Worm (Caenorhabditis elegans) whole organism, mixed stage, embryonic: Measurements from ENCODE around the gene T12C9.7.

ENCODE experiments used
- M03D4.4 ChIP-seq: sonication (generic microtip); optimal IDR thresholded peaks from 2 replicates; lab custom pipeline; 2017; ENCODE audit warnings: mild to moderate bottlenecking, missing genetic modification characterization, missing compliant biosample characterization
- bed-3 ChIP-seq: fragments of 200-800 bp; sonication (Bioruptor generic); optimal IDR thresholded peaks from 3 replicates; lab custom pipeline; 2018; ENCODE audit warnings: mild to moderate bottlenecking, missing genetic modification characterization, moderate library complexity, missing compliant biosample characterization
- blmp-1 ChIP-seq: fragments of 150-350 bp; optimal IDR thresholded peaks from 2 replicates; lab custom pipeline; 2014; ENCODE audit warnings: missing biosample characterization, missing genetic modification characterization
- ceh-39 ChIP-seq: fragments of 150-350 bp; optimal IDR thresholded peaks from 2 replicates; lab custom pipeline; 2014; ENCODE audit warnings: missing biosample characterization, missing genetic modification characterization
- ceh-83 ChIP-seq: fragments of 200-800 bp; sonication (Bioruptor generic); optimal IDR thresholded peaks from 2 replicates; lab custom pipeline; 2018; ENCODE audit warnings: mild to moderate bottlenecking, missing genetic modification characterization, missing compliant biosample characterization
- ces-1 ChIP-seq: fragments of 150-350 bp; optimal IDR thresholded peaks from 2 replicates; lab custom pipeline; 2014; ENCODE audit warnings: missing biosample characterization, missing genetic modification reagents, missing genetic modification characterization
- cnd-1 ChIP-seq: fragments of 200-800 bp; sonication (Bioruptor generic); optimal IDR thresholded peaks from 2 replicates; lab custom pipeline; 2018; ENCODE audit warnings: mild to moderate bottlenecking, missing genetic modification characterization, missing compliant biosample characterization
- drap-1 ChIP-seq: fragments of 200-800 bp; sonication (Bioruptor generic); optimal IDR thresholded peaks from 3 replicates; lab custom pipeline; 2018; ENCODE audit warnings: mild to moderate bottlenecking, missing genetic modification characterization, missing compliant biosample characterization
- elt-1 ChIP-seq: sonication (generic microtip); optimal IDR thresholded peaks from 2 replicates; lab custom pipeline; 2017; ENCODE audit warnings: missing genetic modification characterization, mild to moderate bottlenecking, missing compliant biosample characterization, antibody characterized with exemption, moderate library complexity, borderline replicate concordance; ENCODE audit not compliant: insufficient read depth
- elt-3 ChIP-seq: fragments of 150-350 bp; optimal IDR thresholded peaks from 2 replicates; lab custom pipeline; 2014; ENCODE audit warnings: missing biosample characterization, missing genetic modification characterization
- flh-1 ChIP-seq: fragments of 200-800 bp; sonication (Bioruptor generic); optimal IDR thresholded peaks from 2 replicates; lab custom pipeline; 2018; ENCODE audit warnings: mild to moderate bottlenecking, missing genetic modification characterization, moderate library complexity, missing compliant biosample characterization
- ham-2 ChIP-seq: fragments of 200-800 bp; sonication (Bioruptor generic); optimal IDR thresholded peaks from 2 replicates; lab custom pipeline; 2018; ENCODE audit warnings: mild to moderate bottlenecking, missing genetic modification characterization, missing compliant biosample characterization
- hlh-1 ChIP-seq: fragments of 150-350 bp; optimal IDR thresholded peaks from 2 replicates; lab custom pipeline; 2014; ENCODE audit warnings: missing biosample characterization, missing genetic modification reagents, missing genetic modification characterization
- lin-13 ChIP-seq: fragments of 150-350 bp; optimal IDR thresholded peaks from 2 replicates; lab custom pipeline; 2014; ENCODE audit warnings: missing biosample characterization, missing genetic modification characterization
- lin-32 ChIP-seq: fragments of 200-800 bp; sonication (Bioruptor generic); optimal IDR thresholded peaks from 2 replicates; lab custom pipeline; 2018; ENCODE audit warnings: mild to moderate bottlenecking, missing genetic modification characterization, missing compliant biosample characterization
- lsy-2 ChIP-seq: fragments of 150-350 bp; optimal IDR thresholded peaks from 2 replicates; lab custom pipeline; 2014; ENCODE audit warnings: missing biosample characterization, missing genetic modification characterization
- mab-5 ChIP-seq: fragments of 150-350 bp; optimal IDR thresholded peaks from 2 replicates; lab custom pipeline; 2014; ENCODE audit warnings: missing biosample characterization, missing genetic modification characterization
- mep-1 ChIP-seq: fragments of 150-350 bp; optimal IDR thresholded peaks from 2 replicates; lab custom pipeline; 2017; ENCODE audit warnings: missing biosample characterization, missing genetic modification reagents, missing genetic modification characterization, inconsistent platforms
- mls-2 ChIP-seq: sonication (generic microtip); optimal IDR thresholded peaks from 2 replicates; lab custom pipeline; 2016; ENCODE audit warnings: mild to moderate bottlenecking, missing genetic modification characterization, moderate library complexity, missing compliant biosample characterization
- nhr-12 ChIP-seq: fragments of 150-350 bp; optimal IDR thresholded peaks from 2 replicates; lab custom pipeline; 2014; ENCODE audit warnings: missing biosample characterization, missing genetic modification characterization
- nhr-2 ChIP-seq: fragments of 150-350 bp; optimal IDR thresholded peaks from 2 replicates; lab custom pipeline; 2014; ENCODE audit warnings: missing biosample characterization, missing genetic modification characterization
- nhr-237 ChIP-seq: fragments of 150-350 bp; optimal IDR thresholded peaks from 2 replicates; lab custom pipeline; 2014; ENCODE audit warnings: missing biosample characterization, missing genetic modification characterization
- nhr-28 ChIP-seq: fragments of 150-350 bp; optimal IDR thresholded peaks from 2 replicates; lab custom pipeline; 2014; ENCODE audit warnings: missing biosample characterization, missing genetic modification characterization
- nhr-76 ChIP-seq: sonication (generic microtip); optimal IDR thresholded peaks from 2 replicates; lab custom pipeline; 2017; ENCODE audit warnings: missing biosample characterization, missing genetic modification characterization
- sem-2 ChIP-seq: fragments of 200-800 bp; sonication (Bioruptor generic); optimal IDR thresholded peaks from 2 replicates; lab custom pipeline; 2018; ENCODE audit warnings: mild to moderate bottlenecking, missing genetic modification characterization, missing compliant biosample characterization
- snpc-4 ChIP-seq: fragments of 150-350 bp; optimal IDR thresholded peaks from 2 replicates; lab custom pipeline; 2014; ENCODE audit warnings: missing biosample characterization, missing genetic modification characterization
- tbx-8 ChIP-seq: fragments of 200-800 bp; sonication (Bioruptor generic); optimal IDR thresholded peaks from 2 replicates; lab custom pipeline; 2018; ENCODE audit warnings: mild to moderate bottlenecking, missing genetic modification characterization, moderate library complexity, missing compliant biosample characterization
- unc-120 ChIP-seq: sonication (generic microtip); optimal IDR thresholded peaks from 2 replicates; lab custom pipeline; 2017; ENCODE audit warnings: missing genetic modification characterization, missing compliant biosample characterization; ENCODE audit not compliant: poor library complexity, severe bottlenecking
- unc-62 ChIP-seq: fragments of 150-350 bp; optimal IDR thresholded peaks from 2 replicates; lab custom pipeline; 2014; ENCODE audit warnings: missing biosample characterization, missing genetic modification reagents, missing genetic modification characterization
- zip-8 ChIP-seq: fragments of 150-350 bp; optimal IDR thresholded peaks from 2 replicates; lab custom pipeline; 2014; ENCODE audit warnings: missing biosample characterization, missing genetic modification characterization
- ztf-11 ChIP-seq: fragments of 150-350 bp; optimal IDR thresholded peaks from 2 replicates; lab custom pipeline; 2014; ENCODE audit warnings: missing biosample characterization, missing genetic modification characterization

T12C9.7 gene

DNA sequence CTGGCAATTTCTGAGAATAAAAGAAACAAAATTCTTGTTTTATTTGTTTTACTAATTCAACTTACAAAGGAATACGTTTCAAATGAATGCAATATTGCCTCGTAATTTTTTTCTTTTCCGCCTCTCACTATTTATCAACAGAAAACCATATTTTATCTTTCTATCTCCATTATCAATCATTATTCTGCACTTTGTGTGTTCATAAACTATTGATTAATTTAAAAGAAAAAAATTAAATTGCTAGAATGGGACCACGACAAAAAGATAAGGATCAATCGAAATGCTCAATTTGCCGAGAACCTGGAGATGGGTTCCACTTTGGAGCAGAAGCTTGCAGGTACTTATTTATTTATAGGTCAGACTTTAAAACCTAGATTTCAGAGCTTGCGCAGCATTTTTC is 25.6 kb downstream of the T12C9.7 start, which contains the start of gene nhr-273:
nhr-273 (plus strand) TSS at position 167 of the 400 bp plus-strand sequence.
- TF ChIP-seq nhr-237 (tag; lab: Kevin White, UChicago): no peak
- no peak for TF ChIP-seq unc-62 (GFP tag; lab: Kevin White, UChicago)
- no peak for TF ChIP-seq nhr-2
- TF ChIP-seq unc-120 (tag; lab: Kevin White, UChicago): no peak
- TF ChIP-seq flh-1 (GFP tag; lab: Kevin White, UChicago): no peak
- TF ChIP-seq ces-1 (GFP tag; lab: Kevin White, UChicago): no peak
- TF ChIP-seq elt-3 (tag; lab: Kevin White, UChicago): no peak
- TF ChIP-seq sem-2 (GFP tag; lab: Kevin White, UChicago): no peak
- no peak for TF ChIP-seq lin-13 (tag; lab: Kevin White, UChicago)
- TF ChIP-seq blmp-1 (tag; lab: Kevin White, UChicago): no peak
- no peak for TF ChIP-seq snpc-4 (tag; lab: Kevin White, UChicago)
- no peak for TF ChIP-seq mep-1 (tag; lab: Kevin White, UChicago)
- TF ChIP-seq ham-2 (GFP tag; lab: Kevin White, UChicago): no peak
- TF ChIP-seq lsy-2 (tag; lab: Kevin White, UChicago): no peak
- no peak for TF ChIP-seq ceh-83 (GFP tag; lab: Kevin White, UChicago)

DNA sequence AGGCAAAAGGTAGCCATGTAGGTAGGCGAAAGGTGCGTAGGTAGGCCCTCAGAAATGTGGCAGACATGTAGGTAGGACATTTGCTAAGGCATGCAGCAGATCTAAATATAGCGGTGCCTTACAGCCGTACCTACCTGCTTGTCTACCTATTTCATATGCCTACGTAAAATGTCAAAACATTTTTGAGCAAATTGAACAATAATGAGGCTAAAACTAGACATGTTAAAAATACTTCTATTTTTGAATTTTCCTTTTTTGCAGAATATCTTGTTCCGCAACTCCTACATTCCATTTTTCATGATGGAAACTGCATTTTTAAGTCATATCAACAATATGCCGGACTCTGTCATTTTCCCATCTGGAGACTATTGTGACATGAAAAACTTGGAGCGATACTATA is 26.5 kb downstream of the T12C9.7 start:
- no peak for TF ChIP-seq ztf-11 (tag; lab: Kevin White, UChicago)
- TF ChIP-seq hlh-1: no peak
- TF ChIP-seq lin-32 (GFP tag; lab: Kevin White, UChicago): no peak
- TF ChIP-seq nhr-76 (tag; lab: Kevin White, UChicago): no peak
- TF ChIP-seq zip-8 (tag; lab: Kevin White, UChicago): no peak
- TF ChIP-seq mep-1 (tag; lab: Kevin White, UChicago): no peak
- no peak for TF ChIP-seq tbx-8 (GFP tag; lab: Kevin White, UChicago)
- TF ChIP-seq mls-2: no peak
- no peak for TF ChIP-seq lin-13 (tag; lab: Kevin White, UChicago)
- TF ChIP-seq mab-5 (tag; lab: Kevin White, UChicago): no peak
- TF ChIP-seq nhr-237 (tag; lab: Kevin White, UChicago): no peak
- no peak for TF ChIP-seq drap-1
- TF ChIP-seq, all 35 proteins: peak for 0

DNA sequence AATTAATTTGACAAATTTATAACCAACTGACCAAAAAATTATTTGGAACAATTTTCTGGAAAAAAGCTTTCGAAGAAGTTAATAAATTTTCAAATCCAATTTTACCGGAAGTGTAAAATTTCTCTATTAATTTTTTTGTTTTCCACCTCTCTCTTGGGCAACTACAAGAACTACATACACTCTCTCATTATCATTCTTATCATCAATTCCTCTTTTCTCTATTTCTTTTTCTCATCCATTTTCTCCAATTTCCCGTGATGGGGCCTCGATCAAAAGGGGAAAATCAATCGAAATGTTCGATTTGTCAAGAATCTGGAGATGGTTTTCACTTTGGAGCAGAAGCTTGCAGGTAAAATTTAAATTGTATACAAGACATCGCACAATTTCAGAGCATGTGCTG is 27.6 kb downstream of the T12C9.7 start, which contains the start of gene nhr-109:
nhr-109 (plus strand) TSS at position 222 of the 400 bp plus-strand sequence.
- no peak for TF ChIP-seq M03D4.4 (tag; lab: Kevin White, UChicago)
- no peak for TF ChIP-seq ztf-11 (tag; lab: Kevin White, UChicago)
- no peak for TF ChIP-seq ceh-39 (tag; lab: Kevin White, UChicago)
- TF ChIP-seq, all 35 proteins: peak for 0

DNA sequence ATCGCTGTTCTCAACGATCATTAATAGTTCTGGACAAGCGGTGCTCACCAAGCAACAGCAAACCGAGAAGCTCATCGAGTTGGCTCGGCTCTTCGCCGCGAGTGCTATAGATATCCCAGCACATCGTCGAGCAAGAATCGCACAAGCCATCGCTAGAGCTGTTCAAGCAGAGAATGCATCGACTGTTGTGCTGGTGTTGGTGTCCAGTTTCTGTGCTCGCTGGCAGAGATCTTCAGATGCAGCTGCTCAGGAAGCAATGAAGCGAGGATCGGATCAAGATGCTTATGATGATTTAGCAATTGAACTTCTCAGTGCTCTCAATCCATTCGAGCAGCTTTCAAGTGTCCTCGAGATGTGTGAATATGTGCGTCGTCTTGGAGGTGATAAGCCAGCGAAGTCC is 32.6 kb downstream of the T12C9.7 start:
- no peak for TF ChIP-seq flh-1 (GFP tag; lab: Kevin White, UChicago)
- TF ChIP-seq ceh-83 (GFP tag; lab: Kevin White, UChicago): no peak
- no peak for TF ChIP-seq unc-120 (tag; lab: Kevin White, UChicago)
- no peak for TF ChIP-seq M03D4.4 (tag; lab: Kevin White, UChicago)
- TF ChIP-seq elt-1: no peak
- TF ChIP-seq sem-2 (GFP tag; lab: Kevin White, UChicago): no peak
- no peak for TF ChIP-seq blmp-1 (tag; lab: Kevin White, UChicago)

DNA sequence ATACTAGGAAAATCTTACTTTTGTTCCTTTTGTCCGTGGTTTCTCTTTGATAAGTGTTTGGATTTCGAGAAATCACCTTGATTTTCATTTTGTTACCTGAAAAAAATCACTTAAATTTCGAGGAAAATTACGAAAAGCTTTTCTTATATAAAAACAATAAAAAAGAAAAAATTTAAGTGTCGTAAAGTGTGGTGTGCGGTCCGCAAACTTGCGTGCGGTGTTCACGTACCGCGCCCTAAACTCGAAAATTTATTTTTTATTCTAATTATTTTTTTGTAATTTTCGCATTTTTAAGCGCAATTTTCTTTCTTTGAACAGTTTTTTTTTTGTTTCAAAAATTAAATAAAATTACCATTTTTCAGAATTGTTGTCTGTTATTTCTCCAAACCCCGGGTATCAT is 35.9 kb downstream of the T12C9.7 start, which contains the start of the genes dcaf-13 and toe-1:
dcaf-13 (minus strand) TSS at position 96 of the 400 bp plus-strand sequence.
toe-1 (plus strand) TSS at position 361 of the 400 bp plus-strand sequence.
- no peak for TF ChIP-seq bed-3 (GFP tag; lab: Kevin White, UChicago)
- no peak for TF ChIP-seq hlh-1
- TF ChIP-seq ces-1 (GFP tag; lab: Kevin White, UChicago): peak; percentile 54

DNA sequence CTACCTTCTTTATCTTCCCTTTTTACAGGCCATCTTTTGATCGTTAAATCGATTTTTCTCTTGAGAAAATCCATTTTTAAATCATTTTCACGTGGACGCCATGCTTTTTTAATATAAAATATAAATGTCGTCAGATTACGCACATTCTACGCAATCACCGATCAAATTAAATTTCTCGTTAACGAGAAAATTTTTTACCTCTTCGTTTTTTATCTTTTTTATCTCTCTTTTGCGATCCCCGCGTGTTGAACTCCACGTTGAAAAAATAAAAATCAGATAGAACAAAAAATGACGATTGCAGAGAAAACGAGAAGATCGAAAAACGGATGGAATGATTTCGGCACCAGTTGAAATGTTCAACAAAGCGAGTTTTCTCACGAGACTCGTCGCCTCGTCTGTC is 40.8 kb downstream of the T12C9.7 start, which contains the start of gene bpnt-1:
bpnt-1 (plus strand) TSS at position 301 of the 400 bp plus-strand sequence.
- TF ChIP-seq mep-1 (tag; lab: Kevin White, UChicago): no peak
- TF ChIP-seq tbx-8 (GFP tag; lab: Kevin White, UChicago): no peak
- TF ChIP-seq nhr-12 (tag; lab: Kevin White, UChicago): no peak
- no peak for TF ChIP-seq nhr-28 (tag; lab: Kevin White, UChicago)
- no peak for TF ChIP-seq ham-2 (GFP tag; lab: Kevin White, UChicago)
- TF ChIP-seq ceh-83 (GFP tag; lab: Kevin White, UChicago): no peak
- no peak for TF ChIP-seq unc-120 (tag; lab: Kevin White, UChicago)
- no peak for TF ChIP-seq ztf-11 (tag; lab: Kevin White, UChicago)
- no peak for TF ChIP-seq hlh-1
- no peak for TF ChIP-seq nhr-237 (tag; lab: Kevin White, UChicago)
- TF ChIP-seq mls-2: no peak
- no peak for TF ChIP-seq cnd-1 (tag; lab: Kevin White, UChicago)
- no peak for TF ChIP-seq M03D4.4 (tag; lab: Kevin White, UChicago)
- TF ChIP-seq, all 35 proteins: peak for 0
